Fruit fly (Drosophila melanogaster) whole organism, embryonic: ENCODE measurements around the gene RIOK2.

ENCODE experiments used
- Aef1 ChIP-seq: fragments of 200-800 bp; sonication (Bioruptor generic); IDR thresholded peaks from 3 replicates; pipeline ENCODE4 v1.3.6; 2022; ENCODE audit warnings: missing biosample characterization, missing genetic modification characterization
- Blimp-1 ChIP-seq: fragments of 200-800 bp; sonication (Bioruptor generic); optimal IDR thresholded peaks from 3 replicates; lab custom pipeline; 2018; ENCODE audit warnings: missing biosample characterization, missing genetic modification characterization, mild to moderate bottlenecking, moderate library complexity, missing genetic modification reagents
- BtbVII ChIP-seq: fragments of 200-800 bp; sonication (Bioruptor generic); optimal IDR thresholded peaks from 3 replicates; lab custom pipeline; 2017; ENCODE audit warnings: missing biosample characterization, mild to moderate bottlenecking, missing genetic modification characterization
- CG10431 ChIP-seq: fragments of 200-800 bp; sonication (Bioruptor generic); optimal IDR thresholded peaks from 3 replicates; lab custom pipeline; 2018; ENCODE audit warnings: missing biosample characterization, mild to moderate bottlenecking, missing genetic modification characterization
- CG12071 ChIP-seq: fragments of 200-800 bp; sonication (Bioruptor generic); optimal IDR thresholded peaks from 3 replicates; lab custom pipeline; 2018; ENCODE audit warnings: missing biosample characterization, mild to moderate bottlenecking, missing genetic modification characterization
- CG15073 ChIP-seq: fragments of 200-800 bp; sonication (Bioruptor generic); optimal IDR thresholded peaks from 2 replicates; lab custom pipeline; 2016; ENCODE audit warnings: missing biosample characterization, missing genetic modification characterization
- CG1603 ChIP-seq: fragments of 200-800 bp; sonication (Bioruptor generic); optimal IDR thresholded peaks from 2 replicates; lab custom pipeline; 2019; ENCODE audit warnings: missing biosample characterization, mild to moderate bottlenecking, missing genetic modification characterization, moderate library complexity
- CG16779 ChIP-seq: fragments of 200-800 bp; sonication (Bioruptor generic); IDR thresholded peaks from 2 replicates; pipeline ENCODE4 v1.3.6; 2022; ENCODE audit warnings: missing biosample characterization, missing genetic modification characterization
- MBD-R2 ChIP-seq: fragments of 200-800 bp; sonication (Bioruptor generic); IDR thresholded peaks from 2 replicates; pipeline ENCODE4 v1.3.6; 2022; ENCODE audit warnings: missing biosample characterization, missing genetic modification characterization
- Spps ChIP-seq: fragments of 200-800 bp; sonication (Bioruptor generic); optimal IDR thresholded peaks from 2 replicates; lab custom pipeline; 2018; ENCODE audit warnings: missing biosample characterization, mild to moderate bottlenecking, missing genetic modification characterization
- Usf ChIP-seq: fragments of 200-800 bp; sonication (Bioruptor generic); optimal IDR thresholded peaks from 2 replicates; lab custom pipeline; 2017; ENCODE audit warnings: missing genotype, missing biosample characterization, missing genetic modification characterization
- sens ChIP-seq: fragments of 200-800 bp; sonication (Bioruptor generic); peaks from one replicate; lab custom pipeline; 2016; ENCODE audit warnings: missing biosample characterization, missing genetic modification characterization
- wdn ChIP-seq: fragments of 200-800 bp; sonication (Bioruptor generic); IDR thresholded peaks from 2 replicates; pipeline ENCODE4 v1.3.6; 2022; ENCODE audit warnings: missing biosample characterization, missing genetic modification characterization

- TF ChIP-seq Spps (tag; lab: Kevin White, UChicago) (no peak), Aef1 (GFP tag; lab: Robert Waterston, UW) (no peak), CG16779 (GFP tag; lab: Robert Waterston, UW) (no peak), Blimp-1 (GFP tag; lab: Kevin White, UChicago) (no peak), BtbVII (no peak), CG15073 (GFP tag; lab: Kevin White, UChicago) (no peak), sens (GFP tag; lab: Kevin White, UChicago) (peak; percentile 18), CG10431 (no peak), CG12071 (no peak), CG1603 (no peak), MBD-R2 (no peak), Usf (GFP tag; lab: Kevin White, UChicago) (no peak), wdn (GFP tag; lab: Robert Waterston, UW) (no peak)
Measured at dm6 chr3R:25316016-25316415, 50.4 kb downstream of the RIOK2 start, which contains the start of gene CG10559.
